Fruit fly (Drosophila melanogaster) whole organism, embryonic: ENCODE data around the gene Ldsdh1.
A peak's percentile ranks its signal among the peaks of the same experiment; 100 is the strongest.

ENCODE experiments used
- Atf3 ChIP-seq: fragments of 200-800 bp; sonication (Bioruptor generic); optimal IDR thresholded peaks from 3 replicates; lab custom pipeline; 2016; ENCODE audit warnings: missing biosample characterization, missing genetic modification characterization
- BtbVII ChIP-seq: fragments of 200-800 bp; sonication (Bioruptor generic); optimal IDR thresholded peaks from 3 replicates; lab custom pipeline; 2017; ENCODE audit warnings: missing biosample characterization, mild to moderate bottlenecking, missing genetic modification characterization
- C15 ChIP-seq: fragments of 200-800 bp; sonication (Bioruptor generic); IDR thresholded peaks from 3 replicates; pipeline ENCODE4 v1.3.6; 2022; ENCODE audit warnings: missing biosample characterization, missing genetic modification characterization
- CG11247 ChIP-seq: fragments of 200-800 bp; sonication (Bioruptor generic); IDR thresholded peaks from 2 replicates; pipeline ENCODE4 v1.3.6; 2022; ENCODE audit warnings: missing biosample characterization, missing genetic modification characterization
- CG11560 ChIP-seq: fragments of 200-800 bp; sonication (Bioruptor generic); IDR thresholded peaks from 3 replicates; pipeline ENCODE4 v1.3.6; 2022; ENCODE audit warnings: missing biosample characterization, missing genetic modification characterization
- CG15601 ChIP-seq: fragments of 200-800 bp; sonication (Bioruptor generic); optimal IDR thresholded peaks from 3 replicates; lab custom pipeline; 2019; ENCODE audit warnings: missing biosample characterization, mild to moderate bottlenecking, missing genetic modification characterization, moderate library complexity
- CG15696 ChIP-seq: fragments of 200-800 bp; sonication (Bioruptor generic); optimal IDR thresholded peaks from 2 replicates; lab custom pipeline; 2019; ENCODE audit warnings: missing biosample characterization, mild to moderate bottlenecking, missing genetic modification characterization, moderate library complexity
- CG17359 ChIP-seq: fragments of 200-800 bp; sonication (Bioruptor generic); optimal IDR thresholded peaks from 3 replicates; lab custom pipeline; 2018; ENCODE audit warnings: missing biosample characterization, mild to moderate bottlenecking, missing genetic modification characterization, moderate library complexity
- CG17385 ChIP-seq: fragments of 200-800 bp; sonication (Bioruptor generic); optimal IDR thresholded peaks from 3 replicates; lab custom pipeline; 2018; ENCODE audit warnings: missing biosample characterization, mild to moderate bottlenecking, missing genetic modification characterization
- CG17568 ChIP-seq: fragments of 200-800 bp; sonication (Bioruptor generic); optimal IDR thresholded peaks from 2 replicates; lab custom pipeline; 2018; ENCODE audit warnings: missing biosample characterization, mild to moderate bottlenecking, missing genetic modification characterization, moderate library complexity
- CG17829 ChIP-seq: fragments of 200-800 bp; optimal IDR thresholded peaks from 2 replicates; lab custom pipeline; 2019; ENCODE audit warnings: missing biosample characterization, mild to moderate bottlenecking, missing genetic modification characterization, moderate library complexity
- CG17912 ChIP-seq: fragments of 200-800 bp; sonication (Bioruptor generic); optimal IDR thresholded peaks from 2 replicates; lab custom pipeline; 2018; ENCODE audit warnings: missing biosample characterization, mild to moderate bottlenecking, missing genetic modification characterization
- CG2202 ChIP-seq: fragments of 200-800 bp; sonication (Bioruptor generic); optimal IDR thresholded peaks from 2 replicates; lab custom pipeline; 2018; ENCODE audit warnings: missing biosample characterization, mild to moderate bottlenecking, missing genetic modification characterization
- CG2889 ChIP-seq: fragments of 200-800 bp; sonication (Bioruptor generic); IDR thresholded peaks from 3 replicates; pipeline ENCODE4 v1.3.6; 2022; ENCODE audit warnings: missing biosample characterization, missing genetic modification characterization
- CG3163 ChIP-seq: fragments of 200-800 bp; sonication (Bioruptor generic); optimal IDR thresholded peaks from 3 replicates; lab custom pipeline; 2016; ENCODE audit warnings: missing biosample characterization, missing genetic modification characterization
- CG32772 ChIP-seq: fragments of 200-800 bp; sonication (Bioruptor generic); IDR thresholded peaks from 2 replicates; pipeline ENCODE4 v1.3.6; 2022; ENCODE audit warnings: missing biosample characterization, missing genetic modification characterization
- CG4424 ChIP-seq: fragments of 200-800 bp; sonication (Bioruptor generic); optimal IDR thresholded peaks from 3 replicates; lab custom pipeline; 2016; ENCODE audit warnings: missing biosample characterization, missing genetic modification characterization
- CG6689 ChIP-seq: fragments of 200-800 bp; sonication (Bioruptor generic); IDR thresholded peaks from 2 replicates; pipeline ENCODE4 v1.3.6; 2022; ENCODE audit warnings: missing biosample characterization, missing genetic modification characterization
- CG8290 ChIP-seq, 3 experiments: fragments of 200-800 bp; sonication (Bioruptor generic); optimal IDR thresholded peaks; 2 replicates each; lab custom pipeline; 2016 to 2019; ENCODE audit warnings: missing biosample characterization in 3 of 3, missing genetic modification characterization in 3 of 3, mild to moderate bottlenecking in 2 of 3, moderate library complexity in 1 of 3
- GATAe ChIP-seq: fragments of 200-800 bp; sonication (Bioruptor generic); conservative IDR thresholded peaks from 2 replicates; pipeline ENCODE4 v1.3.6; 2022; ENCODE audit warnings: missing biosample characterization, missing genetic modification characterization
- NFAT ChIP-seq: fragments of 200-800 bp; sonication (Bioruptor generic); IDR thresholded peaks from 2 replicates; pipeline ENCODE4 v1.3.6; 2022; ENCODE audit warnings: missing biosample characterization, missing genetic modification characterization
- Poxn ChIP-seq: fragments of 200-800 bp; sonication (Bioruptor generic); IDR thresholded peaks from 2 replicates; pipeline ENCODE4 v1.3.6; 2022; ENCODE audit warnings: missing biosample characterization, missing genetic modification characterization
- Ravus ChIP-seq: fragments of 200-800 bp; sonication (Bioruptor generic); IDR thresholded peaks from 2 replicates; pipeline ENCODE4 v1.3.6; 2022; ENCODE audit warnings: missing biosample characterization, missing genetic modification characterization
- Scr ChIP-seq: fragments of 200-800 bp; sonication (Bioruptor generic); IDR thresholded peaks from 2 replicates; pipeline ENCODE4 v1.3.6; 2022; ENCODE audit warnings: missing biosample characterization, missing genetic modification characterization; ENCODE audit not compliant: partially characterized antibody
- Trl ChIP-seq, 3 experiments: fragments of >200 bp in 2 of 3; fragments of 200-800 bp in 1 of 3; sonication (Bioruptor generic) in 1 of 3; optimal IDR thresholded peaks; 2 replicates in 1 of 3; 3 replicates in 2 of 3; lab custom pipeline; 2016 to 2017; ENCODE audit warnings: missing biosample characterization in 1 of 3, missing genetic modification characterization in 1 of 3
- Xbp1 ChIP-seq: fragments of 200-800 bp; sonication (Bioruptor generic); optimal IDR thresholded peaks from 3 replicates; lab custom pipeline; 2016; ENCODE audit warnings: missing biosample characterization, mild to moderate bottlenecking, missing genetic modification characterization
- ase ChIP-seq: fragments of 200-800 bp; sonication (Bioruptor generic); IDR thresholded peaks from 3 replicates; pipeline ENCODE4 v1.3.6; 2022; ENCODE audit warnings: missing biosample characterization, missing genetic modification characterization
- br ChIP-seq: fragments of >200 bp; optimal IDR thresholded peaks from 2 replicates; lab custom pipeline; 2017
- btn ChIP-seq: fragments of 200-800 bp; sonication (Bioruptor generic); optimal IDR thresholded peaks from 2 replicates; lab custom pipeline; 2016; ENCODE audit warnings: missing biosample characterization, missing genetic modification characterization
- cato ChIP-seq: fragments of 200-800 bp; sonication (Bioruptor generic); optimal IDR thresholded peaks from 2 replicates; lab custom pipeline; 2016; ENCODE audit warnings: missing biosample characterization, missing genetic modification characterization, borderline replicate concordance
- chif ChIP-seq, 2 experiments: fragments of 200-800 bp; sonication (Bioruptor generic); optimal IDR thresholded peaks; 3 replicates each; lab custom pipeline; 2016; ENCODE audit warnings: missing biosample characterization in 2 of 2, missing genetic modification characterization in 2 of 2
- chm ChIP-seq: fragments of 200-800 bp; sonication (Bioruptor generic); IDR thresholded peaks from 2 replicates; pipeline ENCODE4 v1.3.6; 2022; ENCODE audit warnings: missing biosample characterization, missing genetic modification characterization
- dpn ChIP-seq, 2 experiments: fragments of 200-800 bp; sonication (Bioruptor generic); optimal IDR thresholded peaks; 3 replicates each; lab custom pipeline; 2016; ENCODE audit warnings: missing biosample characterization in 2 of 2, missing genetic modification characterization in 2 of 2
- en ChIP-seq: fragments of 200-800 bp; sonication (Bioruptor generic); optimal IDR thresholded peaks from 2 replicates; lab custom pipeline; 2016; ENCODE audit warnings: missing biosample characterization, missing genetic modification characterization
- gt ChIP-seq: fragments of 200-800 bp; sonication (Bioruptor generic); IDR thresholded peaks from 2 replicates; pipeline ENCODE4 v1.3.6; 2022; ENCODE audit warnings: missing biosample characterization, missing genetic modification characterization
- hb ChIP-seq: fragments of 200-800 bp; sonication (Bioruptor generic); IDR thresholded peaks from 3 replicates; pipeline ENCODE4 v1.3.6; 2022; ENCODE audit warnings: missing biosample characterization, missing genetic modification characterization; ENCODE audit not compliant: partially characterized antibody
- hbn ChIP-seq: fragments of 200-800 bp; sonication (Bioruptor generic); IDR thresholded peaks from 2 replicates; pipeline ENCODE4 v1.3.6; 2022; ENCODE audit warnings: missing biosample characterization, missing genetic modification characterization; ENCODE audit not compliant: partially characterized antibody
- kni ChIP-seq: fragments of 200-800 bp; sonication (Bioruptor generic); optimal IDR thresholded peaks from 3 replicates; lab custom pipeline; 2017; ENCODE audit warnings: mild to moderate bottlenecking, missing biosample characterization, missing genetic modification reagents, missing genetic modification characterization
- lab ChIP-seq: fragments of 200-800 bp; sonication (Bioruptor generic); optimal IDR thresholded peaks from 3 replicates; lab custom pipeline; 2017; ENCODE audit warnings: missing biosample characterization, missing genetic modification characterization, mild to moderate bottlenecking, moderate library complexity, missing genetic modification reagents
- peb ChIP-seq: fragments of 200-800 bp; sonication (Bioruptor generic); IDR thresholded peaks from 2 replicates; pipeline ENCODE4 v1.3.6; 2022; ENCODE audit warnings: missing biosample characterization, missing genetic modification characterization
- pita ChIP-seq: fragments of 200-800 bp; sonication (Bioruptor generic); optimal IDR thresholded peaks from 2 replicates; lab custom pipeline; 2017; ENCODE audit warnings: missing biosample characterization, mild to moderate bottlenecking, missing genetic modification characterization
- rib ChIP-seq: fragments of 200-800 bp; sonication (Bioruptor generic); IDR thresholded peaks from 2 replicates; pipeline ENCODE4 v1.3.6; 2022; ENCODE audit warnings: missing biosample characterization, missing genetic modification characterization
- sens ChIP-seq: fragments of 200-800 bp; sonication (Bioruptor generic); peaks from one replicate; lab custom pipeline; 2016; ENCODE audit warnings: missing biosample characterization, missing genetic modification characterization
- shn ChIP-seq: fragments of 200-800 bp; sonication (Bioruptor generic); optimal IDR thresholded peaks from 3 replicates; lab custom pipeline; 2016; ENCODE audit warnings: missing biosample characterization, missing genetic modification characterization
- sna ChIP-seq: fragments of 200-800 bp; sonication (Bioruptor generic); IDR thresholded peaks from 2 replicates; pipeline ENCODE4 v1.3.6; 2022; ENCODE audit warnings: missing biosample characterization, missing genetic modification characterization; ENCODE audit not compliant: partially characterized antibody
- ssp ChIP-seq: fragments of 200-800 bp; sonication (Bioruptor generic); IDR thresholded peaks from 2 replicates; pipeline ENCODE4 v1.3.6; 2022; ENCODE audit warnings: missing biosample characterization, missing genetic modification characterization
- wor ChIP-seq: fragments of 200-800 bp; sonication (Bioruptor generic); IDR thresholded peaks from 2 replicates; pipeline ENCODE4 v1.3.6; 2022; ENCODE audit warnings: missing biosample characterization, missing genetic modification characterization
- zen ChIP-seq: fragments of 200-800 bp; sonication (Bioruptor generic); optimal IDR thresholded peaks from 3 replicates; lab custom pipeline; 2018; ENCODE audit warnings: missing biosample characterization, mild to moderate bottlenecking, missing genetic modification characterization, moderate library complexity
- zen2 ChIP-seq: fragments of 200-800 bp; sonication (Bioruptor generic); IDR thresholded peaks from 3 replicates; pipeline ENCODE4 v1.3.6; 2022; ENCODE audit warnings: missing biosample characterization, missing genetic modification characterization; ENCODE audit not compliant: partially characterized antibody

Gene Ldsdh1

DNA sequence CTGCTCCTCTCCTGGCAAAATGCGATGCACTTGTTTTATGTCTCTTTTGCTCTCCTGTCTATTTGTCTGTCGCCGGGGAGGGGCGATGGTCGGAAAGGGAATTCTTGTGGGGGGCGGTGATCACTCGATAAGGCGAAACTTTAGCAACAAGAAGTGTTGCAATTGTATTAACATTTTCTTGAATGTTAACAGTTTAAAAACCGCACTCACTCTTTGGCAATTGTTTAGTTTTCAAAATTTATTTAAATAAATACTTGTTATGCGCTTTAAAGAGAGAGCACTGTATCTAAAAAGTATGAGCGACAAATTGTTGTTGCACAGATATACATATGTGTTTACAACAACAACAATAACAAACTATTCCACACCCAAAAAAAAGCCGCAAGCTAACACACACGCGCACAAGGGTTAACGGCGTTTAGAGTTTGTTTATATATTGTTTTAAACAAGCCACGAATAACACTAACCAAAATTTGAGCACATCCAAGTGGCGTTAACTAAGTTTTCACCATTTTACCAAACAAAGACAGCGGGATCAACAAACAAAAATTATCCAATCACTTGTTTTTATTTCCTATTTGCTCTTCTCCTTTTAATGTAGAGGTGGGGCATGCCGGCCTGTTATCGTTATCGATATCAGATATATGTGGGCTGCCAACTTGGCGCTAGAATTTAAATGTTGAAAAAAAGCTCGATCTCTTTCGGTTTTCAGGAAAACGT, 20.2 kb upstream of the Ldsdh1 start, which contains the start of gene CG2258 (continued):
- peak; percentile 87 for TF ChIP-seq CG17829
- no peak for TF ChIP-seq hb (GFP tag; lab: Robert Waterston, UW)
- TF ChIP-seq chif (GFP tag; optimal IDR thresholded peaks at IDR 0.05; lab: Kevin White, UChicago) = peak; percentile 71 to 78
- TF ChIP-seq CG3163 = peak; percentile 10
- TF ChIP-seq lab = peak; percentile 91
- peak; percentile 49 for TF ChIP-seq CG2202 (tag; lab: Kevin White, UChicago)
- peak; percentile 77 for TF ChIP-seq CG15601
- TF ChIP-seq rib (GFP tag; lab: Robert Waterston, UW) = peak; percentile 55; the same call in 1 of the 2 replicates
- peak; percentile 66; the same call in 1 of the 3 replicates for TF ChIP-seq C15 (GFP tag; lab: Robert Waterston, UW)
- TF ChIP-seq ase (GFP tag; lab: Robert Waterston, UW) = peak; percentile 87
- TF ChIP-seq gt (GFP tag; lab: Robert Waterston, UW) = no peak
- TF ChIP-seq Trl (optimal IDR thresholded peaks at IDR 0.05; lab: Kevin White, UChicago) = no peak
- TF ChIP-seq Trl (GFP tag; optimal IDR thresholded peaks at IDR 0.05; lab: Kevin White, UChicago) = no peak
- peak; percentile 70 for TF ChIP-seq CG17568
- TF ChIP-seq Xbp1 (GFP tag; lab: Kevin White, UChicago) = peak; percentile 87
- TF ChIP-seq CG17912 (GFP tag; lab: Kevin White, UChicago) = peak; percentile 22
- peak; percentile 87 for TF ChIP-seq CG17385
- TF ChIP-seq sens (GFP tag; lab: Kevin White, UChicago) = peak; percentile 91
- TF ChIP-seq Ravus (GFP tag; lab: Robert Waterston, UW) = peak; percentile 57
- TF ChIP-seq dpn (GFP tag; optimal IDR thresholded peaks at IDR 0.05; lab: Kevin White, UChicago) = peak; percentile 5 to 85
- TF ChIP-seq chm (GFP tag; lab: Robert Waterston, UW) = peak; percentile 82
- TF ChIP-seq CG8290 (GFP tag; optimal IDR thresholded peaks at IDR 0.05; lab: Kevin White, UChicago) = no peak
- peak; percentile 16 to 87 for TF ChIP-seq CG8290 (tag; optimal IDR thresholded peaks at IDR 0.05; lab: Kevin White, UChicago)
- no peak for TF ChIP-seq sna (GFP tag; lab: Robert Waterston, UW)
- peak; percentile 95 for TF ChIP-seq CG17359 (tag; lab: Kevin White, UChicago)
- TF ChIP-seq en (GFP tag; lab: Kevin White, UChicago) = no peak
- TF ChIP-seq NFAT = peak; percentile 75
- TF ChIP-seq peb (GFP tag; lab: Robert Waterston, UW) = peak; percentile 61
- TF ChIP-seq cato (GFP tag; lab: Kevin White, UChicago) = peak; percentile 62
- peak; percentile 37; the same call in 1 of the 2 replicates for TF ChIP-seq Poxn
- peak; percentile 87 for TF ChIP-seq CG4424 (GFP tag; lab: Kevin White, UChicago)
- TF ChIP-seq CG15696 (tag; lab: Kevin White, UChicago) = peak; percentile 51
- peak; percentile 69 for TF ChIP-seq btn (GFP tag; lab: Kevin White, UChicago)
- TF ChIP-seq zen = peak; percentile 39
- TF ChIP-seq Atf3 (GFP tag; lab: Kevin White, UChicago) = peak; percentile 45
- TF ChIP-seq hbn = no peak
- TF ChIP-seq br (lab: Kevin White, UChicago) = no peak
- TF ChIP-seq ssp = peak; percentile 73
- TF ChIP-seq CG11247 (GFP tag; lab: Robert Waterston, UW) = peak; percentile 84
- TF ChIP-seq CG11560 = peak; percentile 34; the same call in 1 of the 3 replicates
- TF ChIP-seq GATAe (GFP tag; lab: Robert Waterston, UW) = no peak
- peak; percentile 82 for TF ChIP-seq CG6689
- TF ChIP-seq kni (GFP tag; lab: Kevin White, UChicago) = no peak
- TF ChIP-seq BtbVII (GFP tag; lab: Kevin White, UChicago) = peak; percentile 83
- TF ChIP-seq CG32772 (GFP tag; lab: Robert Waterston, UW) = peak; percentile 89
- peak; percentile 81 for TF ChIP-seq wor (GFP tag; lab: Robert Waterston, UW)
- TF ChIP-seq Scr (GFP tag; lab: Robert Waterston, UW) = peak; percentile 49
- TF ChIP-seq shn (GFP tag; lab: Kevin White, UChicago) = no peak
- peak; percentile 66; the same call in 2 of the 3 replicates for TF ChIP-seq CG2889 (GFP tag; lab: Robert Waterston, UW)
- 0 out of 3 replicates have a peak, but pooled peaks have one; percentile 15 for TF ChIP-seq zen2 (GFP tag; lab: Robert Waterston, UW)
- no peak for TF ChIP-seq pita (GFP tag; lab: Kevin White, UChicago)
